Fruit fly (Drosophila melanogaster) whole organism, embryonic: ENCODE measurements around the gene CG17778.

Source experiments
- Abd-B ChIP-seq: fragments of 200-800 bp; sonication (Bioruptor generic); optimal IDR thresholded peaks from 2 replicates; lab custom pipeline; 2018; ENCODE audit warnings: missing biosample characterization, mild to moderate bottlenecking, missing genetic modification characterization, moderate library complexity
- Adf1 ChIP-seq: fragments of 200-800 bp; sonication (Bioruptor generic); IDR thresholded peaks from 2 replicates; pipeline ENCODE4 v1.3.6; 2022; ENCODE audit warnings: missing biosample characterization, missing genetic modification characterization
- B-H1 ChIP-seq: fragments of 200-800 bp; sonication (Bioruptor generic); IDR thresholded peaks from 3 replicates; pipeline ENCODE4 v1.3.6; 2022; ENCODE audit warnings: missing biosample characterization, missing genetic modification characterization
- CG10462 ChIP-seq: fragments of 200-800 bp; sonication (Bioruptor generic); optimal IDR thresholded peaks from 2 replicates; lab custom pipeline; 2016; ENCODE audit warnings: missing biosample characterization, missing genetic modification characterization
- CG10979 ChIP-seq: fragments of 200-800 bp; sonication (Bioruptor generic); optimal IDR thresholded peaks from 2 replicates; lab custom pipeline; 2018; ENCODE audit warnings: missing biosample characterization, mild to moderate bottlenecking, missing genetic modification characterization, moderate library complexity
- CG11085 ChIP-seq: fragments of 200-800 bp; sonication (Bioruptor generic); IDR thresholded peaks from 2 replicates; pipeline ENCODE4 v1.3.6; 2022; ENCODE audit warnings: missing biosample characterization, missing genetic modification characterization
- CG11398 ChIP-seq: fragments of 200-800 bp; sonication (Bioruptor generic); optimal IDR thresholded peaks from 2 replicates; lab custom pipeline; 2016; ENCODE audit warnings: missing biosample characterization, missing genetic modification characterization
- CG11723 ChIP-seq: fragments of 200-800 bp; sonication (Bioruptor generic); optimal IDR thresholded peaks from 2 replicates; lab custom pipeline; 2017; ENCODE audit warnings: missing biosample characterization, mild to moderate bottlenecking, missing genetic modification characterization
- CG12236 ChIP-seq: fragments of 200-800 bp; sonication (Bioruptor generic); optimal IDR thresholded peaks from 2 replicates; lab custom pipeline; 2016; ENCODE audit warnings: missing biosample characterization, missing genetic modification characterization
- CG12769 ChIP-seq: fragments of 200-800 bp; sonication (Bioruptor generic); optimal IDR thresholded peaks from 2 replicates; lab custom pipeline; 2019; ENCODE audit warnings: missing biosample characterization, mild to moderate bottlenecking, missing genetic modification characterization, moderate library complexity
- CG1647 ChIP-seq: fragments of 200-800 bp; sonication (Bioruptor generic); optimal IDR thresholded peaks from 3 replicates; lab custom pipeline; 2016; ENCODE audit warnings: missing biosample characterization, missing genetic modification characterization
- CG17328 ChIP-seq: fragments of 200-800 bp; sonication (Bioruptor generic); IDR thresholded peaks from 2 replicates; pipeline ENCODE4 v1.3.6; 2022; ENCODE audit warnings: missing biosample characterization, missing genetic modification characterization
- CG17359 ChIP-seq: fragments of 200-800 bp; sonication (Bioruptor generic); optimal IDR thresholded peaks from 3 replicates; lab custom pipeline; 2018; ENCODE audit warnings: missing biosample characterization, mild to moderate bottlenecking, missing genetic modification characterization, moderate library complexity
- CG17361 ChIP-seq: fragments of 200-800 bp; sonication (Bioruptor generic); IDR thresholded peaks from 3 replicates; pipeline ENCODE4 v1.3.6; 2022; ENCODE audit warnings: missing biosample characterization, missing genetic modification characterization
- CG18011 ChIP-seq: fragments of 200-800 bp; sonication (Bioruptor generic); optimal IDR thresholded peaks from 2 replicates; lab custom pipeline; 2017; ENCODE audit warnings: missing biosample characterization, missing genetic modification characterization, mild to moderate bottlenecking, moderate library complexity, missing genotype
- CG18619 ChIP-seq: fragments of 200-800 bp; sonication (Bioruptor generic); optimal IDR thresholded peaks from 3 replicates; lab custom pipeline; 2017; ENCODE audit warnings: missing biosample characterization, mild to moderate bottlenecking, missing genetic modification characterization
- CG18764 ChIP-seq: fragments of 200-800 bp; sonication (Bioruptor generic); optimal IDR thresholded peaks from 3 replicates; lab custom pipeline; 2016; ENCODE audit warnings: missing biosample characterization, missing genetic modification characterization
- CG4328 ChIP-seq: fragments of 200-800 bp; sonication (Bioruptor generic); optimal IDR thresholded peaks from 3 replicates; lab custom pipeline; 2017; ENCODE audit warnings: missing biosample characterization, missing genetic modification reagents, missing genetic modification characterization
- CG4404 ChIP-seq: fragments of 200-800 bp; sonication (Bioruptor generic); IDR thresholded peaks from 2 replicates; pipeline ENCODE4 v1.3.6; 2022; ENCODE audit warnings: missing biosample characterization, missing genetic modification characterization
- CG4820 ChIP-seq: fragments of 200-800 bp; sonication (Bioruptor generic); optimal IDR thresholded peaks from 3 replicates; lab custom pipeline; 2016; ENCODE audit warnings: missing biosample characterization, missing genetic modification characterization
- CG5245 ChIP-seq: fragments of 200-800 bp; sonication (Bioruptor generic); optimal IDR thresholded peaks from 3 replicates; lab custom pipeline; 2016; ENCODE audit warnings: missing biosample characterization, missing genetic modification characterization
- CG8388 ChIP-seq: fragments of 200-800 bp; sonication (Bioruptor generic); optimal IDR thresholded peaks from 2 replicates; lab custom pipeline; 2019; ENCODE audit warnings: missing biosample characterization, mild to moderate bottlenecking, missing genetic modification characterization, moderate library complexity
- CHES-1-like ChIP-seq: fragments of 200-800 bp; sonication (Bioruptor generic); optimal IDR thresholded peaks from 2 replicates; lab custom pipeline; 2016; ENCODE audit warnings: missing biosample characterization, missing genetic modification characterization
- D ChIP-seq, 2 experiments: fragments of 200-800 bp in 1 of 2; fragments of >200 bp in 1 of 2; sonication (Bioruptor generic) in 1 of 2; optimal IDR thresholded peaks; 2 replicates in 1 of 2; 3 replicates in 1 of 2; lab custom pipeline; 2017; ENCODE audit warnings: mild to moderate bottlenecking in 1 of 2, missing biosample characterization in 1 of 2, missing genetic modification characterization in 1 of 2, missing genetic modification reagents in 1 of 2
- Lim3 ChIP-seq: fragments of 200-800 bp; sonication (Bioruptor generic); IDR thresholded peaks from 2 replicates; pipeline ENCODE4 v1.3.6; 2022; ENCODE audit warnings: missing biosample characterization, missing genetic modification characterization
- Med ChIP-seq: fragments of 200-800 bp; sonication (Bioruptor generic); peaks from one replicate; lab custom pipeline; 2016; ENCODE audit warnings: missing biosample characterization, missing genetic modification characterization, mild to moderate bottlenecking, inconsistent platforms, moderate library complexity
- NC2α ChIP-seq: fragments of 200-800 bp; sonication (Bioruptor generic); optimal IDR thresholded peaks from 2 replicates; lab custom pipeline; 2016; ENCODE audit warnings: missing biosample characterization, missing genetic modification characterization
- Opbp ChIP-seq: fragments of 200-800 bp; sonication (Bioruptor generic); IDR thresholded peaks from 3 replicates; pipeline ENCODE4 v1.3.6; 2022; ENCODE audit warnings: missing biosample characterization, missing genetic modification characterization; ENCODE audit not compliant: partially characterized antibody
- Rfx ChIP-seq: fragments of 200-800 bp; sonication (Bioruptor generic); IDR thresholded peaks from 2 replicates; pipeline ENCODE4 v1.3.6; 2022; ENCODE audit warnings: missing biosample characterization, missing genetic modification characterization
- Xbp1 ChIP-seq: fragments of 200-800 bp; sonication (Bioruptor generic); optimal IDR thresholded peaks from 3 replicates; lab custom pipeline; 2016; ENCODE audit warnings: missing biosample characterization, mild to moderate bottlenecking, missing genetic modification characterization
- ab ChIP-seq: fragments of 200-800 bp; sonication (Bioruptor generic); optimal IDR thresholded peaks from 2 replicates; lab custom pipeline; 2016; ENCODE audit warnings: missing biosample characterization, missing genetic modification characterization
- ap ChIP-seq: fragments of 200-800 bp; sonication (Bioruptor generic); IDR thresholded peaks from 2 replicates; pipeline ENCODE4 v1.3.6; 2022; ENCODE audit warnings: missing biosample characterization, missing genetic modification characterization
- ase ChIP-seq: fragments of 200-800 bp; sonication (Bioruptor generic); IDR thresholded peaks from 3 replicates; pipeline ENCODE4 v1.3.6; 2022; ENCODE audit warnings: missing biosample characterization, missing genetic modification characterization
- bbx ChIP-seq: fragments of 200-800 bp; sonication (Bioruptor generic); IDR thresholded peaks from 2 replicates; pipeline ENCODE4 v1.3.6; 2022; ENCODE audit warnings: missing biosample characterization, missing genetic modification characterization; ENCODE audit not compliant: partially characterized antibody
- fd64A ChIP-seq: fragments of 200-800 bp; sonication (Bioruptor generic); optimal IDR thresholded peaks from 3 replicates; lab custom pipeline; 2018; ENCODE audit warnings: missing biosample characterization, mild to moderate bottlenecking, missing genetic modification characterization
- gce ChIP-seq: fragments of 200-800 bp; sonication (Bioruptor generic); IDR thresholded peaks from 3 replicates; pipeline ENCODE4 v1.3.6; 2022; ENCODE audit warnings: missing biosample characterization, missing genetic modification characterization
- gcm ChIP-seq: fragments of 200-800 bp; sonication (Bioruptor generic); optimal IDR thresholded peaks from 2 replicates; lab custom pipeline; 2019; ENCODE audit warnings: missing biosample characterization, mild to moderate bottlenecking, missing genetic modification characterization, moderate library complexity
- grau ChIP-seq: fragments of 200-800 bp; optimal IDR thresholded peaks from 3 replicates; lab custom pipeline; 2019; ENCODE audit warnings: missing biosample characterization, mild to moderate bottlenecking, missing genetic modification characterization, moderate library complexity
- hbn ChIP-seq: fragments of 200-800 bp; sonication (Bioruptor generic); IDR thresholded peaks from 2 replicates; pipeline ENCODE4 v1.3.6; 2022; ENCODE audit warnings: missing biosample characterization, missing genetic modification characterization; ENCODE audit not compliant: partially characterized antibody
- lmd ChIP-seq: fragments of 200-800 bp; sonication (Bioruptor generic); IDR thresholded peaks from 2 replicates; pipeline ENCODE4 v1.3.6; 2022; ENCODE audit warnings: missing biosample characterization, missing genetic modification characterization
- luna ChIP-seq: fragments of 200-800 bp; sonication (Bioruptor generic); optimal IDR thresholded peaks from 2 replicates; lab custom pipeline; 2016; ENCODE audit warnings: missing biosample characterization, missing genetic modification characterization
- pb ChIP-seq: fragments of 200-800 bp; sonication (Bioruptor generic); optimal IDR thresholded peaks from 3 replicates; lab custom pipeline; 2016; ENCODE audit warnings: missing biosample characterization, missing genetic modification characterization
- psq ChIP-seq: fragments of 200-800 bp; sonication (Bioruptor generic); optimal IDR thresholded peaks from 2 replicates; lab custom pipeline; 2017; ENCODE audit warnings: missing biosample characterization, missing genetic modification characterization
- row ChIP-seq: fragments of 200-800 bp; sonication (Bioruptor generic); IDR thresholded peaks from 3 replicates; pipeline ENCODE4 v1.3.6; 2022; ENCODE audit warnings: missing biosample characterization, missing genetic modification characterization
- sens-2 ChIP-seq: fragments of 200-800 bp; sonication (Bioruptor generic); IDR thresholded peaks from 2 replicates; pipeline ENCODE4 v1.3.6; 2022; ENCODE audit warnings: missing biosample characterization, missing genetic modification characterization
- slou ChIP-seq: fragments of 200-800 bp; sonication (Bioruptor generic); optimal IDR thresholded peaks from 3 replicates; lab custom pipeline; 2016; ENCODE audit warnings: missing biosample characterization, missing genetic modification characterization
- slp2 ChIP-seq: fragments of 200-800 bp; sonication (Bioruptor generic); optimal IDR thresholded peaks from 2 replicates; lab custom pipeline; 2016; ENCODE audit warnings: missing biosample characterization, missing genetic modification characterization
- sob ChIP-seq: fragments of 200-800 bp; sonication (Bioruptor generic); IDR thresholded peaks from 2 replicates; pipeline ENCODE4 v1.3.6; 2022; ENCODE audit warnings: missing biosample characterization, missing genetic modification characterization
- zen ChIP-seq: fragments of 200-800 bp; sonication (Bioruptor generic); optimal IDR thresholded peaks from 3 replicates; lab custom pipeline; 2018; ENCODE audit warnings: missing biosample characterization, mild to moderate bottlenecking, missing genetic modification characterization, moderate library complexity

Gene CG17778

dm6 chrX:493445-494190 lies 796 bp upstream of the CG17778 start, which contains the start of gene CG17896 (continued):
- TF ChIP-seq CG17328 (GFP tag; lab: Robert Waterston, UW) = peak; percentile 96
- peak; percentile 89 for TF ChIP-seq ap (GFP tag; lab: Robert Waterston, UW)
- TF ChIP-seq ase (GFP tag; lab: Robert Waterston, UW) = peak; percentile 99
- peak; percentile 91 for TF ChIP-seq CG8388
- peak; percentile 97 for TF ChIP-seq CG18619
- peak; percentile 97 for TF ChIP-seq CG17359 (tag; lab: Kevin White, UChicago)
- peak; percentile 95 for TF ChIP-seq CG18764 (GFP tag; lab: Kevin White, UChicago)
- TF ChIP-seq CHES-1-like = peak; percentile 99
- TF ChIP-seq zen (tag; lab: Kevin White, UChicago) = peak; percentile 91
- peak; percentile 99 for TF ChIP-seq CG11085 (GFP tag; lab: Robert Waterston, UW)
- peak; percentile 84 for TF ChIP-seq psq (GFP tag; lab: Kevin White, UChicago)
- peak; percentile 98 for TF ChIP-seq luna (GFP tag; lab: Kevin White, UChicago)
- peak; percentile 97 for TF ChIP-seq grau (tag; lab: Kevin White, UChicago)
- peak; percentile 99 for TF ChIP-seq sob
- TF ChIP-seq fd64A (GFP tag; lab: Kevin White, UChicago) = peak; percentile 89
- no peak for TF ChIP-seq hbn (GFP tag; lab: Robert Waterston, UW)
- TF ChIP-seq CG11398 = peak; percentile 98
- TF ChIP-seq Xbp1 = peak; percentile 98
- peak; percentile 99 for TF ChIP-seq row (GFP tag; lab: Robert Waterston, UW)
- no peak for TF ChIP-seq bbx
- TF ChIP-seq CG10979 (tag; lab: Kevin White, UChicago) = peak; percentile 90
- TF ChIP-seq CG11723 (GFP tag; lab: Kevin White, UChicago) = peak; percentile 89
- no peak for TF ChIP-seq Opbp (GFP tag; lab: Robert Waterston, UW)
- TF ChIP-seq Rfx (GFP tag; lab: Robert Waterston, UW) = peak; percentile 100
- peak; percentile 88 for TF ChIP-seq Adf1
- peak; percentile 98 for TF ChIP-seq pb (GFP tag; lab: Kevin White, UChicago)
- peak; percentile 98 for TF ChIP-seq Abd-B
- peak; percentile 97 for TF ChIP-seq NC2α (GFP tag; lab: Kevin White, UChicago)
- TF ChIP-seq B-H1 = peak; percentile 97
- peak; percentile 73 for TF ChIP-seq CG4328
- TF ChIP-seq gcm = peak; percentile 91
- TF ChIP-seq lmd = peak; percentile 99
- peak; percentile 98 for TF ChIP-seq CG1647 (GFP tag; lab: Kevin White, UChicago)
- TF ChIP-seq CG17361 = peak; percentile 97
- peak; percentile 100 for TF ChIP-seq Med (GFP tag; lab: Kevin White, UChicago)
- no peak for TF ChIP-seq D (optimal IDR thresholded peaks at IDR 0.05; lab: Kevin White, UChicago)
- TF ChIP-seq D (GFP tag; optimal IDR thresholded peaks at IDR 0.05; lab: Kevin White, UChicago) = peak; percentile 92
- TF ChIP-seq CG12769 = peak; percentile 100
- peak; percentile 94 for TF ChIP-seq CG4820 (GFP tag; lab: Kevin White, UChicago)
- peak; percentile 93 for TF ChIP-seq CG12236
- peak; percentile 96 for TF ChIP-seq gce (GFP tag; lab: Robert Waterston, UW)
- peak; percentile 93 for TF ChIP-seq CG10462
- peak; percentile 94 for TF ChIP-seq Lim3 (GFP tag; lab: Robert Waterston, UW)
- TF ChIP-seq CG5245 (GFP tag; lab: Kevin White, UChicago) = peak; percentile 95
- TF ChIP-seq CG18011 (GFP tag; lab: Kevin White, UChicago) = no peak
- peak; percentile 96 for TF ChIP-seq ab (GFP tag; lab: Kevin White, UChicago)
- TF ChIP-seq CG4404 (GFP tag; lab: Robert Waterston, UW) = peak; percentile 95
- peak; percentile 89 for TF ChIP-seq sens-2 (GFP tag; lab: Robert Waterston, UW)
- peak; percentile 97 for TF ChIP-seq slp2 (GFP tag; lab: Kevin White, UChicago)
- peak; percentile 97 for TF ChIP-seq slou (GFP tag; lab: Kevin White, UChicago)
